Worm (Caenorhabditis elegans): ENCODE data around the gene lgg-2.

Gene lgg-2

DNA sequence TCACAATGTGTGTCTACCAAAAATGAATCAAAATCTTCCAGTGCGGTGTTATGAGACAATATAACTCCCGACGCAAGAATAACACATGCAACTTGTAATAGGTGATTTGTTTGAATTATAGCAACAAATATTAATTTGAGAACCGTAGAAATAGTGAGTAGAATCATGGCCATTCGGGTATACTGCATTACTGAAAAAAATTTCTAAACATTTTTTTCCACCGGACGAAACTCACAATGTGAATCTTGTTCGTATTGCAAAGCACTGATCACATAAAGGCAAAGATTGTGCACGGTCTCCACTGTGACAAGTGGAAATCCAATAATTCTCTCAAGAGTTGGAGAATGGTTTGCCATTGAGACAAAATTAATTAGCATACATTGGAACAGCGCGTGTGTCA is 33.2 kb downstream of the lgg-2 start:
- TF ChIP-seq mep-1 (tag; optimal IDR thresholded peaks at IDR 0.05) (no peak), flh-1 (GFP tag; optimal IDR thresholded peaks at IDR 0.05) (no peak), snpc-4 (tag; optimal IDR thresholded peaks at IDR 0.05) (no peak), unc-120 (tag; optimal IDR thresholded peaks at IDR 0.05; ENCODE audit: poor library complexity, severe bottlenecking) (no peak), cnd-1 (tag; optimal IDR thresholded peaks at IDR 0.05) (no peak), unc-39 (tag; optimal IDR thresholded peaks at IDR 0.05) (no peak)

DNA sequence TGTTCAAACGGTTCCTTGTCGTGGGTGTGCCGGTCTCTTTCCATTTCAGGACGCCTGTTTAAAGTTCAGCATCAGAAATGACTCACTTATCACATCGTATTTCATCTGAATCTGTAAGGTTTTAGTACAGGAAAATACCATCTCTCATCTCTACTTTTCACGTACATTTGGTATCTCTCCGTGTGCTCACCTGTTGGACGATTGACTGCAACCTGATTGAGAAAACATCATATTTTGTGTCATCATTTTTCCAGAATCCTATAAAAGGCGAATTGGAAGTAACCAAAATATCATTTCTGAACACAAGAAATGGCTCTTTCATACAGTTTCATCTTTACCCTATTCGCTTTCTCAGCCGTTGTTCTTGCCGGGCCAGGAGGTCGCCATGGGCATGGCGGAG is 35.6 kb downstream of the lgg-2 start, which contains the start of gene srlf-30:
TSS of gene srlf-30 (plus strand) at position 301 of the 400 bp plus-strand sequence.
- TF ChIP-seq elt-3 (tag; optimal IDR thresholded peaks at IDR 0.05) (no peak), lin-32 (GFP tag; optimal IDR thresholded peaks at IDR 0.05) (no peak), nhr-28 (tag; optimal IDR thresholded peaks at IDR 0.05) (no peak), cnd-1 (tag; optimal IDR thresholded peaks at IDR 0.05) (no peak), ham-2 (GFP tag; optimal IDR thresholded peaks at IDR 0.05) (no peak), hlh-1 (tag; optimal IDR thresholded peaks at IDR 0.05) (no peak), ceh-43 (GFP tag; optimal IDR thresholded peaks at IDR 0.05) (no peak), zip-8 (tag; optimal IDR thresholded peaks at IDR 0.05) (no peak)

DNA sequence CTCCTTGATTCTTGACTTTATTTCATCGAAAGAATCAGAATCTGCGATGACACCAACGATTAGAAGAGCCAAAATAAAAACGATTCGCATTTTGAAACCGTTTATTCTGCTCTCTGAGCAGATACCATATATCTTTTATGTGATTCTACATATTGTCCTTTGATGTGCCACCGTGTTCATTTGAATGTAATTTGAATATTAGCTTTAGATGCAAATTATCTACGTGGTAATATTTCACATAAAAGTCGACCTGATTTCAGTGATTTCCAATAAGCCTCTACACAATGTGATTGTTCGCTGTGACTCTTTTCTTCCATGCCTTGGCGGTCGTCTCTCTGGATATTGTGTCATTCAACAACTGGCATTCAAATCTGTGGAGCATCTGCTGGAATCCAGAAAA is 36.6 kb downstream of the lgg-2 start, which contains the start of the genes F13E9.9 and F13E9.19:
TSS of gene F13E9.9 (minus strand) at position 101 of the 400 bp plus-strand sequence.
TSS of gene F13E9.19 (plus strand) at position 316 of the 400 bp plus-strand sequence.
- TF ChIP-seq nhr-76 (tag; optimal IDR thresholded peaks at IDR 0.05) (no peak), blmp-1 (tag; optimal IDR thresholded peaks at IDR 0.05) (no peak), flh-1 (GFP tag; optimal IDR thresholded peaks at IDR 0.05) (no peak), lsy-2 (tag; optimal IDR thresholded peaks at IDR 0.05) (no peak), tbx-8 (GFP tag; optimal IDR thresholded peaks at IDR 0.05) (no peak), cnd-1 (tag; optimal IDR thresholded peaks at IDR 0.05) (no peak), nhr-237 (tag; optimal IDR thresholded peaks at IDR 0.05) (no peak), nhr-2 (tag; optimal IDR thresholded peaks at IDR 0.05) (no peak), ztf-11 (tag; optimal IDR thresholded peaks at IDR 0.05) (no peak), nhr-28 (tag; optimal IDR thresholded peaks at IDR 0.05) (no peak), snpc-4 (tag; optimal IDR thresholded peaks at IDR 0.05) (no peak), unc-39 (tag; optimal IDR thresholded peaks at IDR 0.05) (no peak), ceh-83 (GFP tag; optimal IDR thresholded peaks at IDR 0.05) (no peak), ham-2 (GFP tag; optimal IDR thresholded peaks at IDR 0.05) (no peak)

DNA sequence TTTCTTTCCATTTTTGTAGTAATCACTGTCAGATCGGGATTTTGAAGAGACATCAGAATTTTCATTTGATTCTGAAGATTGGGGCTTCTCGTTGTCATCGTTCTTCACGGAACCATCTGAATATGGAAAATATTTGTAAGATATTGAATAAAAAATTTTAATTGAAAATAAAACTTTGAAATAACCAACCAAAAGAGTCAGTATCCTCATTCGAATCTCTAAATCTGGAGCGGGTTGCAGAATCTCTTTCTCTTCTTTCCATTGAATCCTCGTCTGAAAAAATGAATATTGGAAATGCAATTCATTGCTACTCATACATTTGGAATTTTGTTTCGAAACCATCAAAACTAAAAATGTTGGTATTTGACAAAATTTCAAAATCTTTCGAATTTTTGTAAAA is 37.5 kb downstream of the lgg-2 start:
- TF ChIP-seq bed-3 (GFP tag; optimal IDR thresholded peaks at IDR 0.05) (no peak), elt-3 (tag; optimal IDR thresholded peaks at IDR 0.05) (no peak), lin-13 (tag; optimal IDR thresholded peaks at IDR 0.05) (no peak), tbx-8 (GFP tag; optimal IDR thresholded peaks at IDR 0.05) (no peak), nhr-28 (tag; optimal IDR thresholded peaks at IDR 0.05) (no peak), mls-2 (tag; optimal IDR thresholded peaks at IDR 0.05) (no peak), ces-1 (GFP tag; optimal IDR thresholded peaks at IDR 0.05) (no peak), ceh-39 (tag; optimal IDR thresholded peaks at IDR 0.05) (no peak), unc-62 (GFP tag; optimal IDR thresholded peaks at IDR 0.05) (no peak)

DNA sequence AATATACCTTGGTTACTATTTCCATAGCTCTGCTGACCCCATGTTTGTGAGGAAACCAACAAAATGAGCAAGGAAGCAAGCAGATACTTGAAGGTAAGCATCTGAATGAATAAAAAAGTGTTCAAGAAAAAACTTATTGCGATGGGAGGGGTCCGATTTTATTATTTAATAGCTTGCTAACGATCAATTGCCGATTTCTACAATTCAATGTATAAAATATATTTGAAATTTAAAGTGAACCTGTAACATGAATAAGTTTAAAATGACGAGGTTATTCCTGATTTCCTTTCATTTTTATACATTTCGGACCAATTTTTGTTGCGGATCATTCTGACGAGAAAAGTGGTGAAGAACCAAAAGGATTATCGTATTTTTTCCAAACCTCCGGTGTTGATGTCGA is 39.2 kb downstream of the lgg-2 start, which contains the start of gene srlf-13:
TSS of gene srlf-13 (minus strand) at position 101 of the 400 bp plus-strand sequence.
- no peak for TF ChIP-seq ceh-39 (tag; optimal IDR thresholded peaks at IDR 0.05)
- TF ChIP-seq unc-62 (GFP tag; optimal IDR thresholded peaks at IDR 0.05): no peak
- no peak for TF ChIP-seq ceh-43 (GFP tag; optimal IDR thresholded peaks at IDR 0.05)
- no peak for TF ChIP-seq snpc-4 (tag; optimal IDR thresholded peaks at IDR 0.05)
- no peak for TF ChIP-seq drap-1 (GFP tag; optimal IDR thresholded peaks at IDR 0.05)
- TF ChIP-seq mab-5 (tag; optimal IDR thresholded peaks at IDR 0.05): no peak
- TF ChIP-seq lin-32 (GFP tag; optimal IDR thresholded peaks at IDR 0.05): no peak
- TF ChIP-seq flh-1 (GFP tag; optimal IDR thresholded peaks at IDR 0.05): no peak
- no peak for TF ChIP-seq pha-4 (tag; optimal IDR thresholded peaks at IDR 0.05)
- TF ChIP-seq tbx-8 (GFP tag; optimal IDR thresholded peaks at IDR 0.05): no peak
- no peak for TF ChIP-seq ztf-11 (tag; optimal IDR thresholded peaks at IDR 0.05)
- TF ChIP-seq hlh-1 (tag; optimal IDR thresholded peaks at IDR 0.05): no peak
- no peak for TF ChIP-seq ham-2 (GFP tag; optimal IDR thresholded peaks at IDR 0.05)
- TF ChIP-seq mls-2 (tag; optimal IDR thresholded peaks at IDR 0.05): no peak
- no peak for TF ChIP-seq zip-8 (tag; optimal IDR thresholded peaks at IDR 0.05)
- no peak for TF ChIP-seq nhr-76 (tag; optimal IDR thresholded peaks at IDR 0.05)
- TF ChIP-seq cnd-1 (tag; optimal IDR thresholded peaks at IDR 0.05): no peak
- TF ChIP-seq lsy-2 (tag; optimal IDR thresholded peaks at IDR 0.05): no peak

DNA sequence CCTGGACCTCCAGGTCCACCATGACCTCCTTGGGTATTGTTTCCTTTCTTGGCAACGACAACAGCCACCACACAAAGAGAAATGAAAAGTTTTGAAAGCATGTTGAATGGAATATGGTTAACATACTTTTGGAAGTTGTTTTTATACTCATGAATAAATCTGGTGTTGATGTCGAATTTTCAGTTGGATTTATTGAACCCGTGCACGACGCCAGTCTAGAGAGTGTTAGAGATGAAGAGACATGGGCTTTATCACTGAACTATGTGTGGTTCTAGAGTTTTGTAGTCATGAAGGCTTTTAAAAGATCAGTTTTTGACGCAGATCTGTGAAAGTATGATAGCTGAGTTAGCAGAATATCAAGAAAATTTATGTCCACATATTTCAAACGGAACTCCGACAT is 41.4 kb downstream of the lgg-2 start, which contains the start of gene srlf-14:
TSS of gene srlf-14 (minus strand) at position 101 of the 400 bp plus-strand sequence.
- TF ChIP-seq lsy-2 (tag; optimal IDR thresholded peaks at IDR 0.05) (no peak), nhr-28 (tag; optimal IDR thresholded peaks at IDR 0.05) (no peak), M03D4.4 (tag; optimal IDR thresholded peaks at IDR 0.05) (no peak)

Measured in whole organism, mixed stage, embryonic.